Worm (Caenorhabditis elegans) whole organism, midembryonic: ENCODE data around the gene srh-215.

Source experiments
- T22C8.4 ChIP-seq: fragments of 200-800 bp; sonication (Bioruptor generic); IDR thresholded peaks from 2 replicates; pipeline ENCODE4 v1.3.6; 2022; ENCODE audit warnings: missing genetic modification characterization, missing compliant biosample characterization
- flt-1 ChIP-seq: fragments of 200-800 bp; sonication (Bioruptor generic); IDR thresholded peaks from 2 replicates; pipeline ENCODE4 v1.3.6; 2022; ENCODE audit warnings: missing genetic modification characterization, missing compliant biosample characterization
- klf-2 ChIP-seq: fragments of 200-800 bp; sonication (Bioruptor generic); conservative IDR thresholded peaks from 2 replicates; pipeline ENCODE4 v1.3.6; 2022; ENCODE audit warnings: missing genetic modification reagents, missing genetic modification characterization, missing compliant biosample characterization
- med-1 ChIP-seq: sonication (generic microtip); optimal IDR thresholded peaks from 2 replicates; lab custom pipeline; 2017; ENCODE audit warnings: missing genetic modification characterization, mild to moderate bottlenecking, missing compliant biosample characterization, antibody characterized with exemption, missing genetic modification reagents; ENCODE audit not compliant: insufficient read depth
- ref-1 ChIP-seq: fragments of 200-800 bp; sonication (Bioruptor generic); conservative IDR thresholded peaks from 2 replicates; pipeline ENCODE4 v1.3.6; 2022; ENCODE audit warnings: missing genetic modification reagents, missing genetic modification characterization, missing compliant biosample characterization
- tab-1 ChIP-seq: fragments of 200-800 bp; sonication (Bioruptor generic); IDR thresholded peaks from 2 replicates; pipeline ENCODE4 v1.3.6; 2022; ENCODE audit warnings: missing genetic modification characterization, missing compliant biosample characterization
- ztf-23 ChIP-seq: fragments of 200-800 bp; sonication (Bioruptor generic); IDR thresholded peaks from 2 replicates; pipeline ENCODE4 v1.3.6; 2022; ENCODE audit warnings: missing genetic modification reagents, missing genetic modification characterization, missing compliant biosample characterization

DNA sequence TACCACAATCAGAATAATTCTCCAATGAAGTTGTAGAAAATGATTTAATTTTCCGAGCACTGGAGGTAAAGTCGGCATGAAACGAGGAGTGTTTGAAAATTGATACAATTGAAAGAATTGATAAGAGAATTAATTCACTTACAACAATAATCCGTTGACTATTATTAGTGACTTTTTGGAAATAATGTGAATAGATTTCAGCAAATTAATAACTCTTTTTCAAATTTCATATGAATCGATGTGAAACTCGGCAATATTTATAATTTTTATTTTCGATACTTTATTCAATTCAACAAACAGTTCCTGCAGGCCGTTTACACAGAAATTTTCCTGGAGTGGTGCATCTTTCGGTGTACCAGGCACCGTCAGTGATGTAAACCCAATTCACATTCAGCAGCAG lies 20.2 kb upstream of the srh-215 start, which contains the start of gene clec-37:
- no peak for TF ChIP-seq klf-2 (GFP tag; lab: Robert Waterston, UW)
- TF ChIP-seq flt-1 = no peak
- no peak for TF ChIP-seq T22C8.4 (GFP tag; lab: Robert Waterston, UW)
- no peak for TF ChIP-seq med-1 (GFP tag; lab: Kevin White, UChicago)
- no peak for TF ChIP-seq ztf-23 (GFP tag; lab: Robert Waterston, UW)
- no peak for TF ChIP-seq ref-1 (GFP tag; lab: Robert Waterston, UW)
- no peak for TF ChIP-seq tab-1 (GFP tag; lab: Robert Waterston, UW)
